Worm (Caenorhabditis elegans) whole organism, L4/young adult: ENCODE data around the gene syd-2.

ENCODE experiments used
- W03F9.2 ChIP-seq: fragments of 150-350 bp; optimal IDR thresholded peaks from 2 replicates; lab custom pipeline; 2014; ENCODE audit warnings: missing biosample characterization, missing genetic modification characterization
- dao-5 ChIP-seq: sonication (generic microtip); optimal IDR thresholded peaks from 2 replicates; lab custom pipeline; 2016; ENCODE audit warnings: missing genotype, missing genetic modification characterization, moderate library complexity, missing compliant biosample characterization
- him-1 ChIP-seq: sonication (generic microtip); optimal IDR thresholded peaks from 2 replicates; lab custom pipeline; 2016; ENCODE audit warnings: missing genotype, missing genetic modification reagents, missing genetic modification characterization, missing compliant biosample characterization

DNA sequence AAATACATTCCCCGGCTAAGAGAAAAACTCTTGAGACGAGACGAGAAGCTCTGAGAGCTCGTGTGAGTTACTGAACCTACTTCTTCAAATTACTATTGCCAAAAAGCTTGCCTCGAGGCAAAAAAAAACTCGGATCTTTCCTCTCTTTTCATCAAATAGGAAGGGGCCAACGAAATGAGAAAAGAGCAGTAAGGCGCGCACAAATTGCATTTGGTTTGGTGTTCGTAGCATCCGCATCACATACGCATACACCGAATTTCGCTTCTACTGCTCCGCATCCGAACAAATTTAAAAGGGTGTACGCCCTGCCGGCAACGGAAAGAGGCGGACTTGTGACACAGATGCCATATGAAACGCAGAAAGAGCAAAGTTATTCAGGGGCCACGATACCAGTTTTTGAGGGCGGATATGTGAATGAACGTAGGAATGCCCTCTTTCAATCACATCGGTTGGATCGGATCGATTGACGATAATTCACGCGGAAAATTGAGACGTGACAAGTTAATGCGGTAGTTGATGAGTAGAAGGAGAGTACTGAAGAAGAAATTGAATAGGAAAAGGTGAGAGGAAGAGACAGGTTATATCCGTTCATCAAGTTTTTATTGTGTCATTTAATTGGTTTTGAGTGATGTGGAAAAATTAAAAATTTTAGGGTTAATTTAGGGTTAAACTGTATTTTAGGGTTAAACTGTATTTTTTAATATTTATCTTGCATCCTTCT, 39.8 kb upstream of the syd-2 start:
- TF ChIP-seq dao-5 (tag; lab: Kevin White, UChicago), result no peak
- no peak for TF ChIP-seq him-1 (tag; lab: Kevin White, UChicago)
- TF ChIP-seq W03F9.2, result no peak
